Fruit fly (Drosophila melanogaster) whole organism: ENCODE results near the gene CG12991.

Source experiments
- CG8478 ChIP-seq: fragments of >200 bp; optimal IDR thresholded peaks from 2 replicates; lab custom pipeline; 2018; ENCODE audit warnings: inconsistent platforms
- Dll ChIP-seq: fragments of >200 bp; optimal IDR thresholded peaks from 2 replicates; lab custom pipeline; 2017
- EcR ChIP-seq, 2 experiments: fragments of >200 bp; optimal IDR thresholded peaks; 2 replicates each; lab custom pipeline; 2017; ENCODE audit warnings: missing biosample characterization in 2 of 2, missing genetic modification characterization in 2 of 2, missing genetic modification reagents in 2 of 2
- pan ChIP-seq: fragments of >200 bp; optimal IDR thresholded peaks from 2 replicates; lab custom pipeline; 2017
- psq ChIP-seq: fragments of >200 bp; optimal IDR thresholded peaks from 2 replicates; lab custom pipeline; 2017
- usp ChIP-seq: fragments of >200 bp; optimal IDR thresholded peaks from 2 replicates; lab custom pipeline; 2017; ENCODE audit warnings: missing biosample characterization, missing genetic modification characterization, mixed read lengths

DNA sequence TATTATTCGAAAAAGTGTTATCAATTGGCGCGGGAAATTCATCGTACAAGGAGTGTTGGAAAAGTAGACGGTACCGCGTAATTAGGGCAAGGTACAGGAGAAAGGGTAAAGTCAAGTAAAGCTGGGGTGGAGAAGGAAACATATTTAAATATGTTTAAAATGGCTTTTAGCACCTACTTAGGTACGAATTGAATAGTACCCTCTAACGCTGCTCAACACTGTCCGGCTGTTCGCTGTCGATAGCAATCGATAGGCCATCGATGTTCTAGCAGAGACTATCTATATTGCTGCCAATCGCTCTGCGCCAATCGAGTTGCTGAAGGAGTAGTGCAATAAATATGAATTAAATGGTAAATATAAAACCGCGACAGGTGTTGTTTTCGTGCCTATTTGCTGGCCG is 19.7 kb downstream of the CG12991 start, which contains the start of gene X11L:
- TF ChIP-seq CG8478 (lab: Kevin White, UChicago) (no peak), psq (lab: Kevin White, UChicago) (no peak), pan (lab: Kevin White, UChicago) (no peak), usp (GFP tag; lab: Kevin White, UChicago) (no peak), Dll (lab: Kevin White, UChicago) (no peak), EcR (GFP tag; optimal IDR thresholded peaks at IDR 0.05; lab: Kevin White, UChicago) (no peak)
